Worm (Caenorhabditis elegans) whole organism, L1 larva: ENCODE measurements around the gene fbxc-25.

ENCODE experiments used
- ama-1 ChIP-seq: fragments of 150-350 bp; optimal IDR thresholded peaks from 2 replicates; lab custom pipeline; 2014
- elt-3 ChIP-seq, 6 experiments: fragments of 150-350 bp in 1 of 6; sonication (generic microtip); optimal IDR thresholded peaks; 2 replicates each; lab custom pipeline; 2017 to 2018; ENCODE audit warnings: missing biosample characterization in 6 of 6, missing genetic modification characterization in 6 of 6, inconsistent platforms in 1 of 6
- fkh-10 ChIP-seq: sonication (generic microtip); optimal IDR thresholded peaks from 2 replicates; lab custom pipeline; 2017; ENCODE audit warnings: missing biosample characterization, missing genetic modification reagents, missing genetic modification characterization
- fkh-8 ChIP-seq: sonication (generic microtip); optimal IDR thresholded peaks from 2 replicates; lab custom pipeline; 2016; ENCODE audit warnings: mild to moderate bottlenecking, missing genetic modification characterization, missing compliant biosample characterization
- fos-1 ChIP-seq: fragments of 150-350 bp; optimal IDR thresholded peaks from 2 replicates; lab custom pipeline; 2014; ENCODE audit warnings: missing biosample characterization, missing genetic modification characterization
- jun-1 ChIP-seq: fragments of 150-350 bp; optimal IDR thresholded peaks from 2 replicates; lab custom pipeline; 2014; ENCODE audit warnings: missing biosample characterization, missing genetic modification reagents, missing genetic modification characterization
- lin-13 ChIP-seq: fragments of 150-350 bp; optimal IDR thresholded peaks from 2 replicates; lab custom pipeline; 2014; ENCODE audit warnings: missing biosample characterization, missing genetic modification reagents, missing genetic modification characterization
- mdl-1 ChIP-seq, 2 experiments: fragments of 150-350 bp; optimal IDR thresholded peaks; 2 replicates each; lab custom pipeline; 2014 to 2017; ENCODE audit warnings: missing biosample characterization in 2 of 2, missing genetic modification characterization in 2 of 2, inconsistent platforms in 1 of 2
- pqm-1 ChIP-seq: sonication (generic microtip); optimal IDR thresholded peaks from 3 replicates; lab custom pipeline; 2017; ENCODE audit warnings: missing biosample characterization, missing genetic modification characterization
- unc-62 ChIP-seq: fragments of 150-350 bp; optimal IDR thresholded peaks from 2 replicates; lab custom pipeline; 2014; ENCODE audit warnings: missing biosample characterization, missing genetic modification reagents, missing genetic modification characterization
- ztf-11 ChIP-seq, 2 experiments: sonication (generic microtip); optimal IDR thresholded peaks; 2 replicates each; lab custom pipeline; 2016 to 2017; ENCODE audit warnings: missing genetic modification characterization in 2 of 2, missing biosample characterization in 1 of 2, missing compliant biosample characterization in 1 of 2
- ztf-4 ChIP-seq: fragments of 150-350 bp; optimal IDR thresholded peaks from 2 replicates; lab custom pipeline; 2014; ENCODE audit warnings: missing biosample characterization, missing genetic modification characterization

- TF ChIP-seq ama-1 (lab: Kevin White, UChicago) (no peak), fos-1 (tag; lab: Kevin White, UChicago) (no peak), jun-1 (no peak), fkh-10 (no peak), elt-3 (tag; optimal IDR thresholded peaks at IDR 0.05; lab: Kevin White, UChicago) (no peak), lin-13 (GFP tag; lab: Kevin White, UChicago) (no peak), ztf-4 (tag; lab: Kevin White, UChicago) (no peak), pqm-1 (tag; lab: Kevin White, UChicago) (no peak), mdl-1 (tag; optimal IDR thresholded peaks at IDR 0.05; lab: Kevin White, UChicago) (no peak), ztf-11 (tag; optimal IDR thresholded peaks at IDR 0.05; lab: Kevin White, UChicago) (no peak), unc-62 (GFP tag; lab: Kevin White, UChicago) (no peak), fkh-8 (tag; lab: Kevin White, UChicago) (no peak)
Observed at ce11 chrII:2279263-2279662, 16.8 kb downstream of the fbxc-25 start, which contains the start of gene K09F6.6.
